Fruit fly (Drosophila melanogaster) whole organism, pupa: ENCODE measurements around the gene CG8952.

Experiments
- CG34367 ChIP-seq: fragments of 200-800 bp; sonication (Bioruptor generic); optimal IDR thresholded peaks from 2 replicates; lab custom pipeline; 2018; ENCODE audit warnings: missing biosample characterization, mild to moderate bottlenecking, missing genetic modification characterization
- CG8159 ChIP-seq: fragments of 200-800 bp; sonication (Bioruptor generic); optimal IDR thresholded peaks from 3 replicates; lab custom pipeline; 2018; ENCODE audit warnings: missing biosample characterization, mild to moderate bottlenecking, missing genetic modification characterization, moderate library complexity

DNA sequence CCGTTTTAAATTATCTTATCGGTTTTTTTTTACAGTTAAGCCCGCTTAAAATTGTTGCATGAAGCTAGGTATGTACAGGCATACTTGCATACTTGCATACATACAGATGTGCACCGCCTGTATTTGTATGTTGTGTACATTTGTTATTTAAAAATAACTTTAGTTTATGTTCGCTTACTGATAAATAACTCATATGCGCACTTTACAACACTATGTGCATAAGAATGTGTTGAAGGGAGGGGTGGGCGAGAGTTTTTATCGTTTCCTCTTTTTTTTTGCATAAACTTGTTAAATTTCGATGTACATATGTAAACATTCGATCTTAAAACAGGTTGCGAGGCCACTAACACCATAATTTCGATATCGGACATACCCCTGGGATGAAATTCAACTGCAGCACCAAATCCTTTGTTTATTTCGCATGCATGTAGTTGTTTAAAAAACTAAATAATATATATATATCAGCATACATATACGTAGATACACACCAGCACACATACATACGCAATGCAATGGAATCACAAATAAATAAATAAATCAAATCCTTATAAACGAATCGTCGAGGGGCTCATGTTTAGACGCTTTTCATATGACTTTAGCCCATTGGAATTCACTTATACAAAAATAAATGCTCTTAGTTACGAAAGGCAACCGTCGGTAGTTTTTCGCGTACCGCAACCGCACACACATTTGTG is 6.3 kb downstream of the CG8952 start:
- TF ChIP-seq CG34367 (tag; lab: Kevin White, UChicago) (no peak), CG8159 (no peak)
